Fruit fly (Drosophila melanogaster): ENCODE results near the gene PICK1.

Gene PICK1

dm6 chr2L:12718437-12719376, 23.9 kb downstream of the PICK1 start, which contains the start of gene MRP (continued):
- TF ChIP-seq CG4328 (GFP tag; optimal IDR thresholded peaks at IDR 0.05) (no peak), CG9797 (GFP tag; optimal IDR thresholded peaks at IDR 0.05) (no peak), CG18599 (GFP tag; optimal IDR thresholded peaks at IDR 0.05) (no peak), Pdp1 (GFP tag; optimal IDR thresholded peaks at IDR 0.05) (peak in 1 of 2 experiments; percentile 30), stc (GFP tag; IDR thresholded peaks at IDR 0.05) (peak; percentile 39; the same call in 1 of the 2 replicates), CG2120 (GFP tag; optimal IDR thresholded peaks at IDR 0.05) (no peak), hb (GFP tag; IDR thresholded peaks at IDR 0.05; ENCODE audit: partially characterized antibody) (no peak), scrt (GFP tag; optimal IDR thresholded peaks at IDR 0.05) (no peak), sug (tag; optimal IDR thresholded peaks at IDR 0.05) (peak; percentile 86), CG12744 (GFP tag; optimal IDR thresholded peaks at IDR 0.05) (no peak), CG10147 (GFP tag; optimal IDR thresholded peaks at IDR 0.05) (no peak), toy (GFP tag; IDR thresholded peaks at IDR 0.05) (no peak), emc (GFP tag; optimal IDR thresholded peaks at IDR 0.05) (no peak), CG7963 (GFP tag; IDR thresholded peaks at IDR 0.05; ENCODE audit: partially characterized antibody) (no peak), NK7.1 (GFP tag; optimal IDR thresholded peaks at IDR 0.05) (no peak), CG3726 (GFP tag; IDR thresholded peaks at IDR 0.05) (no peak), pzg (GFP tag; optimal IDR thresholded peaks at IDR 0.05) (no peak), h (optimal IDR thresholded peaks at IDR 0.05) (no peak), pnt (GFP tag; optimal IDR thresholded peaks at IDR 0.05) (no peak), pum (GFP tag; optimal IDR thresholded peaks at IDR 0.05) (no peak), ATbp (GFP tag; optimal IDR thresholded peaks at IDR 0.05) (no peak), CG14441 (GFP tag; IDR thresholded peaks at IDR 0.05) (peak; percentile 35; the same call in 1 of the 2 replicates), Med (GFP tag) (peak; percentile 93), al (GFP tag; IDR thresholded peaks at IDR 0.05) (no peak), CG8388 (GFP tag; optimal IDR thresholded peaks at IDR 0.05) (no peak), dimm (GFP tag; IDR thresholded peaks at IDR 0.05) (no peak), NFAT (GFP tag; IDR thresholded peaks at IDR 0.05) (peak; percentile 26; the same call in 1 of the 2 replicates), CG13894 (tag; optimal IDR thresholded peaks at IDR 0.05) (no peak), Lhr (GFP tag; optimal IDR thresholded peaks at IDR 0.05) (no peak), wek (GFP tag; optimal IDR thresholded peaks at IDR 0.05) (no peak), Dll (GFP tag; IDR thresholded peaks at IDR 0.05; ENCODE audit: partially characterized antibody) (0 out of 4 replicates have a peak, but pooled peaks have one; percentile 39), CG14050 (GFP tag; IDR thresholded peaks at IDR 0.05) (no peak), CG10959 (GFP tag; IDR thresholded peaks at IDR 0.05) (no peak), Fer3 (tag; optimal IDR thresholded peaks at IDR 0.05) (no peak), zen (tag; optimal IDR thresholded peaks at IDR 0.05) (no peak), E2f2 (GFP tag; IDR thresholded peaks at IDR 0.05) (peak; percentile 29; the same call in 1 of the 2 replicates), CG8290 (GFP tag; optimal IDR thresholded peaks at IDR 0.05) (no peak), CG8290 (tag; optimal IDR thresholded peaks at IDR 0.05) (no peak), salm (tag; optimal IDR thresholded peaks at IDR 0.05) (no peak), HHEX (GFP tag; optimal IDR thresholded peaks at IDR 0.05) (no peak), Hey (tag; optimal IDR thresholded peaks at IDR 0.05) (no peak), CG12219 (GFP tag; optimal IDR thresholded peaks at IDR 0.05) (no peak), CG7271 (tag; optimal IDR thresholded peaks at IDR 0.05) (no peak), Vsx1 (GFP tag; optimal IDR thresholded peaks at IDR 0.05) (peak; percentile 31), cato (GFP tag; optimal IDR thresholded peaks at IDR 0.05; ENCODE audit: borderline replicate concordance) (no peak), NfI (GFP tag; optimal IDR thresholded peaks at IDR 0.05) (peak; percentile 6), CG6254 (GFP tag; optimal IDR thresholded peaks at IDR 0.05) (no peak), CG6854 (GFP tag; optimal IDR thresholded peaks at IDR 0.05) (no peak)
